Worm (Caenorhabditis elegans) whole organism, L4 larva: ENCODE results near the gene srh-2.

ENCODE experiments used
- D1046.2 ChIP-seq: fragments of 200-800 bp; sonication (Bioruptor generic); IDR thresholded peaks from 2 replicates; pipeline ENCODE4 v1.3.6; 2022; ENCODE audit warnings: missing genetic modification characterization, missing compliant biosample characterization
- F10B5.3 ChIP-seq: sonication (generic microtip); optimal IDR thresholded peaks from 2 replicates; lab custom pipeline; 2016; ENCODE audit warnings: mild to moderate bottlenecking, missing genetic modification characterization, missing compliant biosample characterization
- F26F4.8 ChIP-seq: fragments of 200-800 bp; sonication (Bioruptor generic); conservative IDR thresholded peaks from 2 replicates; pipeline ENCODE4 v1.3.6; 2022; ENCODE audit warnings: missing genetic modification characterization, missing compliant biosample characterization
- F49E8.2 ChIP-seq: sonication (generic microtip); optimal IDR thresholded peaks from 2 replicates; lab custom pipeline; 2016; ENCODE audit warnings: missing compliant biosample characterization, mild to moderate bottlenecking, missing genetic modification characterization, borderline replicate concordance
- T26A8.4 ChIP-seq: fragments of 200-800 bp; sonication (Bioruptor generic); IDR thresholded peaks from 2 replicates; pipeline ENCODE4 v1.3.6; 2022; ENCODE audit warnings: missing genetic modification characterization, missing compliant biosample characterization
- Y48G9A.11 ChIP-seq: fragments of 200-800 bp; sonication (Bioruptor generic); IDR thresholded peaks from 2 replicates; pipeline ENCODE4 v1.3.6; 2022; ENCODE audit warnings: missing genetic modification reagents, missing genetic modification characterization, missing compliant biosample characterization
- Y5F2A.4 ChIP-seq: fragments of 200-800 bp; sonication (Bioruptor generic); optimal IDR thresholded peaks from 2 replicates; lab custom pipeline; 2018; ENCODE audit warnings: mild to moderate bottlenecking, missing genetic modification characterization, missing compliant biosample characterization
- Y75B8A.6 ChIP-seq: fragments of 200-800 bp; sonication (Bioruptor generic); IDR thresholded peaks from 2 replicates; pipeline ENCODE4 v1.3.6; 2022; ENCODE audit warnings: missing genetic modification reagents, missing genetic modification characterization, missing compliant biosample characterization
- ZK337.2 ChIP-seq: fragments of 200-800 bp; sonication (Bioruptor generic); IDR thresholded peaks from 2 replicates; pipeline ENCODE4 v1.3.6; 2022; ENCODE audit warnings: missing genetic modification reagents, missing genetic modification characterization, missing compliant biosample characterization
- aha-1 ChIP-seq: fragments of 150-350 bp; peaks from one replicate; lab custom pipeline; 2014; ENCODE audit warnings: missing biosample characterization, missing genetic modification characterization
- aly-2 ChIP-seq: sonication (generic microtip); optimal IDR thresholded peaks from 2 replicates; lab custom pipeline; 2018; ENCODE audit warnings: missing biosample characterization, missing genetic modification characterization
- ama-1 ChIP-seq: fragments of 150-350 bp; optimal IDR thresholded peaks from 2 replicates; lab custom pipeline; 2014; ENCODE audit warnings: inconsistent platforms, mixed read lengths
- attf-4 ChIP-seq: sonication (generic microtip); optimal IDR thresholded peaks from 3 replicates; lab custom pipeline; 2017; ENCODE audit warnings: missing biosample characterization, missing genetic modification characterization
- ceh-20 ChIP-seq: fragments of 200-800 bp; sonication (Bioruptor generic); IDR thresholded peaks from 2 replicates; pipeline ENCODE4 v1.3.6; 2022; ENCODE audit warnings: missing genetic modification reagents, missing genetic modification characterization, missing compliant biosample characterization
- ceh-44 ChIP-seq: fragments of 200-800 bp; sonication (Bioruptor generic); IDR thresholded peaks from 2 replicates; pipeline ENCODE4 v1.3.6; 2022; ENCODE audit warnings: missing genetic modification reagents, missing genetic modification characterization, missing compliant biosample characterization
- ceh-62 ChIP-seq: sonication (generic microtip); optimal IDR thresholded peaks from 2 replicates; lab custom pipeline; 2017; ENCODE audit warnings: missing biosample characterization, missing genetic modification characterization
- cey-2 ChIP-seq: sonication (generic microtip); optimal IDR thresholded peaks from 3 replicates; lab custom pipeline; 2017; ENCODE audit warnings: missing genetic modification characterization, mild to moderate bottlenecking, missing compliant biosample characterization, antibody characterized with exemption, borderline replicate concordance; ENCODE audit not compliant: insufficient read depth
- ctbp-1 ChIP-seq: fragments of 200-800 bp; sonication (Bioruptor generic); IDR thresholded peaks from 2 replicates; pipeline ENCODE4 v1.3.6; 2022; ENCODE audit warnings: missing genetic modification reagents, missing genetic modification characterization, missing compliant biosample characterization
- daf-19 ChIP-seq: fragments of 200-800 bp; sonication (Bioruptor generic); conservative IDR thresholded peaks from 2 replicates; pipeline ENCODE4 v1.3.6; 2022; ENCODE audit warnings: missing genetic modification characterization, missing compliant biosample characterization
- daf-8 ChIP-seq: fragments of 200-800 bp; sonication (Bioruptor generic); IDR thresholded peaks from 2 replicates; pipeline ENCODE4 v1.3.6; 2022; ENCODE audit warnings: missing genetic modification characterization, missing compliant biosample characterization
- dmd-6 ChIP-seq: fragments of 200-800 bp; sonication (Bioruptor generic); IDR thresholded peaks from 2 replicates; pipeline ENCODE4 v1.3.6; 2022; ENCODE audit warnings: missing genetic modification reagents, missing genetic modification characterization, missing compliant biosample characterization
- dpl-1 ChIP-seq: fragments of 150-350 bp; optimal IDR thresholded peaks from 2 replicates; lab custom pipeline; 2014; ENCODE audit warnings: missing biosample characterization, missing genetic modification reagents, missing genetic modification characterization
- duxl-1 ChIP-seq: sonication (generic microtip); optimal IDR thresholded peaks from 2 replicates; lab custom pipeline; 2016; ENCODE audit warnings: mild to moderate bottlenecking, missing genetic modification characterization, moderate library complexity, missing compliant biosample characterization; ENCODE audit not compliant: poor library complexity
- egl-27 ChIP-seq: sonication (generic microtip); optimal IDR thresholded peaks from 3 replicates; lab custom pipeline; 2017; ENCODE audit warnings: missing biosample characterization, missing genetic modification reagents, missing genetic modification characterization
- fkh-10 ChIP-seq: fragments of 150-350 bp; optimal IDR thresholded peaks from 2 replicates; lab custom pipeline; 2014; ENCODE audit warnings: missing biosample characterization, missing genetic modification reagents, missing genetic modification characterization
- fos-1 ChIP-seq: fragments of 150-350 bp; optimal IDR thresholded peaks from 2 replicates; lab custom pipeline; 2014; ENCODE audit warnings: missing biosample characterization, missing genetic modification characterization
- hif-1 ChIP-seq, 2 experiments: sonication (generic microtip); optimal IDR thresholded peaks; 2 replicates each; lab custom pipeline; 2016 to 2017; ENCODE audit warnings: missing compliant biosample characterization in 2 of 2, missing genetic modification characterization in 2 of 2, missing genetic modification reagents in 2 of 2, missing genotype in 2 of 2, mild to moderate bottlenecking in 1 of 2
- jun-1 ChIP-seq: fragments of 150-350 bp; optimal IDR thresholded peaks from 2 replicates; lab custom pipeline; 2014; ENCODE audit warnings: missing biosample characterization, missing genetic modification reagents, missing genetic modification characterization
- lin-1 ChIP-seq: fragments of 200-800 bp; sonication (Bioruptor generic); IDR thresholded peaks from 2 replicates; pipeline ENCODE4 v1.3.6; 2022; ENCODE audit warnings: missing genetic modification reagents, missing genetic modification characterization, missing compliant biosample characterization
- lin-15B ChIP-seq: fragments of 150-350 bp; sonication (generic microtip); optimal IDR thresholded peaks from 3 replicates; lab custom pipeline; 2014; ENCODE audit warnings: missing biosample characterization, missing genetic modification characterization
- lin-38 ChIP-seq: fragments of 200-800 bp; sonication (Bioruptor generic); IDR thresholded peaks from 2 replicates; pipeline ENCODE4 v1.3.6; 2022; ENCODE audit warnings: missing genetic modification reagents, missing genetic modification characterization, missing compliant biosample characterization
- lin-39 ChIP-seq: fragments of 150-350 bp; optimal IDR thresholded peaks from 2 replicates; lab custom pipeline; 2014; ENCODE audit warnings: missing biosample characterization, missing genetic modification reagents, missing genetic modification characterization
- madf-5 ChIP-seq, 2 experiments: fragments of 200-800 bp; sonication (Bioruptor generic); IDR thresholded peaks; 2 replicates each; pipeline ENCODE4 v1.3.6; 2022; ENCODE audit warnings: missing compliant biosample characterization in 2 of 2, missing genetic modification characterization in 2 of 2
- madf-9 ChIP-seq: fragments of 200-800 bp; sonication (Bioruptor generic); conservative IDR thresholded peaks from 2 replicates; pipeline ENCODE4 v1.3.6; 2022; ENCODE audit warnings: missing genetic modification reagents, missing genetic modification characterization, missing compliant biosample characterization
- mdt-29 ChIP-seq: fragments of 200-800 bp; sonication (Bioruptor generic); IDR thresholded peaks from 2 replicates; pipeline ENCODE4 v1.3.6; 2022; ENCODE audit warnings: missing genetic modification reagents, missing genetic modification characterization, missing compliant biosample characterization
- mxl-2 ChIP-seq: fragments of 200-800 bp; sonication (Bioruptor generic); conservative IDR thresholded peaks from 2 replicates; pipeline ENCODE4 v1.3.6; 2022; ENCODE audit warnings: missing genetic modification reagents, missing genetic modification characterization, missing compliant biosample characterization
- nhr-10 ChIP-seq: fragments of 150-350 bp; optimal IDR thresholded peaks from 2 replicates; lab custom pipeline; 2014; ENCODE audit warnings: missing biosample characterization, missing genetic modification characterization
- nhr-102 ChIP-seq: sonication (generic microtip); optimal IDR thresholded peaks from 2 replicates; lab custom pipeline; 2016; ENCODE audit warnings: mild to moderate bottlenecking, missing genetic modification characterization, moderate library complexity, missing compliant biosample characterization
- nhr-11 ChIP-seq: fragments of 150-350 bp; optimal IDR thresholded peaks from 2 replicates; lab custom pipeline; 2014; ENCODE audit warnings: missing biosample characterization, missing genetic modification characterization
- nhr-111 ChIP-seq: fragments of 200-800 bp; sonication (Bioruptor generic); optimal IDR thresholded peaks from 2 replicates; lab custom pipeline; 2018; ENCODE audit warnings: mild to moderate bottlenecking, missing genetic modification characterization, missing compliant biosample characterization
- nhr-237 ChIP-seq: sonication (generic microtip); optimal IDR thresholded peaks from 2 replicates; lab custom pipeline; 2017; ENCODE audit warnings: missing biosample characterization, missing genetic modification characterization
- nhr-42 ChIP-seq: fragments of 200-800 bp; sonication (Bioruptor generic); IDR thresholded peaks from 2 replicates; pipeline ENCODE4 v1.3.6; 2022; ENCODE audit warnings: missing genetic modification characterization, missing compliant biosample characterization
- nhr-48 ChIP-seq: sonication (generic microtip); optimal IDR thresholded peaks from 2 replicates; lab custom pipeline; 2016; ENCODE audit warnings: mild to moderate bottlenecking, missing genetic modification characterization, missing compliant biosample characterization
- nhr-76 ChIP-seq: fragments of 150-350 bp; optimal IDR thresholded peaks from 2 replicates; lab custom pipeline; 2014; ENCODE audit warnings: missing biosample characterization, missing genetic modification characterization
- set-16 ChIP-seq: fragments of 200-800 bp; sonication (Bioruptor generic); IDR thresholded peaks from 2 replicates; pipeline ENCODE4 v1.3.6; 2022; ENCODE audit warnings: missing genetic modification reagents, missing genetic modification characterization, missing compliant biosample characterization
- snpc-1.2 ChIP-seq: fragments of 200-800 bp; sonication (Bioruptor generic); IDR thresholded peaks from 2 replicates; pipeline ENCODE4 v1.3.6; 2022; ENCODE audit warnings: missing genetic modification reagents, missing genetic modification characterization, missing compliant biosample characterization
- snpc-4 ChIP-seq: fragments of 150-350 bp; optimal IDR thresholded peaks from 2 replicates; lab custom pipeline; 2014; ENCODE audit warnings: missing biosample characterization, missing genetic modification characterization
- spr-3 ChIP-seq: fragments of 200-800 bp; sonication (Bioruptor generic); optimal IDR thresholded peaks from 2 replicates; lab custom pipeline; 2018; ENCODE audit warnings: mild to moderate bottlenecking, missing genetic modification characterization, missing compliant biosample characterization
- tra-1 ChIP-seq: fragments of 200-800 bp; sonication (Bioruptor generic); IDR thresholded peaks from 2 replicates; pipeline ENCODE4 v1.3.6; 2022; ENCODE audit warnings: missing genetic modification reagents, missing genetic modification characterization, missing compliant biosample characterization
- unc-130 ChIP-seq: sonication (generic microtip); optimal IDR thresholded peaks from 2 replicates; lab custom pipeline; 2016; ENCODE audit warnings: missing genetic modification reagents, missing genetic modification characterization, missing compliant biosample characterization
- zfp-2 ChIP-seq: sonication (generic microtip); optimal IDR thresholded peaks from 2 replicates; lab custom pipeline; 2016; ENCODE audit warnings: mild to moderate bottlenecking, missing genetic modification characterization, missing compliant biosample characterization
- zfp-3 ChIP-seq: fragments of 200-800 bp; sonication (Bioruptor generic); conservative IDR thresholded peaks from 2 replicates; pipeline ENCODE4 v1.3.6; 2022; ENCODE audit warnings: missing genetic modification reagents, missing genetic modification characterization, missing compliant biosample characterization

Gene srh-2

DNA sequence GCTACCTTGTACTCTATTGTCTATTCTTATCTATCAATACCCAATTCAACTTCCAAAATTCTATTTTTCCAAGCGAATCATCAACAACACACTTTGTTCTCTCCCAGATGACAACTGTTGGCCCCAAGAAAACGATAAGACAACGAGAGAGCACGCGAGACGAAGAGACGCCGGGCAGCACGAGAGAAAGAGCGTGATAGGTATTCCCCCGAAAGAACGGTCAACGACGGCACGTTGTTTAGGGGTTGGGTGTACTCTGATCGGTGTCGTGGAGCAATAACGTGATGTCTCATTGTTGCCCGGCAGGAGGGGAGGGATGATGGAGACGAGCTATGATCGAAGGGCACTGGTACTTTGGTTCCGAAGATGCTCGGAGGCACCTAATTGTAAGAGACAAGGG is 3.2 kb downstream of the srh-2 start (continued):
- TF ChIP-seq dmd-6 (GFP tag; lab: Robert Waterston, UW) (peak; percentile 98), T26A8.4 (GFP tag; lab: Robert Waterston, UW) (peak; percentile 89), lin-39 (tag; lab: Kevin White, UChicago) (no peak), madf-9 (GFP tag; lab: Robert Waterston, UW) (peak; percentile 34; the same call in 1 of the 2 replicates), lin-38 (peak; percentile 42), hif-1 (tag; optimal IDR thresholded peaks at IDR 0.05; lab: Kevin White, UChicago) (peak; percentile 63 to 88), attf-4 (tag; lab: Kevin White, UChicago) (no peak), spr-3 (GFP tag; lab: Kevin White, UChicago) (peak; percentile 9), nhr-48 (peak; percentile 92), ceh-44 (GFP tag; lab: Robert Waterston, UW) (no peak), aha-1 (tag; lab: Kevin White, UChicago) (peak; percentile 97), Y48G9A.11 (GFP tag; lab: Robert Waterston, UW) (no peak), zfp-2 (tag; lab: Kevin White, UChicago) (no peak), nhr-42 (peak; percentile 68), unc-130 (GFP tag; lab: Kevin White, UChicago) (no peak), Y5F2A.4 (GFP tag; lab: Kevin White, UChicago) (no peak), fkh-10 (no peak), fos-1 (tag; lab: Kevin White, UChicago) (peak; percentile 67), jun-1 (tag; lab: Kevin White, UChicago) (peak; percentile 64), nhr-10 (tag; lab: Kevin White, UChicago) (peak; percentile 97), F49E8.2 (tag; lab: Kevin White, UChicago) (no peak), nhr-11 (tag; lab: Kevin White, UChicago) (peak; percentile 96), ceh-62 (tag; lab: Kevin White, UChicago) (no peak), lin-1 (GFP tag; lab: Robert Waterston, UW) (peak; percentile 80), ZK337.2 (GFP tag; lab: Robert Waterston, UW) (no peak), duxl-1 (tag; lab: Kevin White, UChicago) (peak; percentile 73), aly-2 (no peak), set-16 (GFP tag; lab: Robert Waterston, UW) (peak; percentile 91), zfp-3 (GFP tag; lab: Robert Waterston, UW) (peak; percentile 88), F10B5.3 (no peak), ctbp-1 (GFP tag; lab: Robert Waterston, UW) (peak; percentile 65; the same call in 1 of the 2 replicates), daf-19 (no peak), nhr-102 (peak; percentile 93), mdt-29 (peak; percentile 98), madf-5 (GFP tag; IDR thresholded peaks at IDR 0.05; lab: Robert Waterston, UW) (no peak), nhr-111 (peak; percentile 12), ama-1 (lab: Kevin White, UChicago) (no peak), snpc-4 (tag; lab: Kevin White, UChicago) (no peak), ceh-20 (GFP tag; lab: Robert Waterston, UW) (peak; percentile 90), daf-8 (GFP tag; lab: Robert Waterston, UW) (no peak), cey-2 (tag; lab: Kevin White, UChicago) (no peak), lin-15B (tag; lab: Kevin White, UChicago) (no peak), nhr-76 (no peak), dpl-1 (peak; percentile 2), snpc-1.2 (no peak), D1046.2 (GFP tag; lab: Robert Waterston, UW) (no peak), egl-27 (tag; lab: Kevin White, UChicago) (no peak), tra-1 (peak; percentile 94), nhr-237 (tag; lab: Kevin White, UChicago) (no peak), Y75B8A.6 (GFP tag; lab: Robert Waterston, UW) (peak; percentile 84; the same call in 1 of the 2 replicates), F26F4.8 (GFP tag; lab: Robert Waterston, UW) (no peak), mxl-2 (GFP tag; lab: Robert Waterston, UW) (peak; percentile 73)
